Fruit fly (Drosophila melanogaster) whole organism, embryonic: ENCODE measurements around the gene CG3337.
A peak's percentile ranks its signal among the peaks of the same experiment; 100 is the strongest.

Experiments used
- Atf3 ChIP-seq: fragments of 200-800 bp; sonication (Bioruptor generic); optimal IDR thresholded peaks from 3 replicates; lab custom pipeline; 2016; ENCODE audit warnings: missing biosample characterization, missing genetic modification characterization
- Atf6 ChIP-seq: fragments of 200-800 bp; sonication (Bioruptor generic); IDR thresholded peaks from 2 replicates; pipeline ENCODE4 v1.3.6; 2022; ENCODE audit warnings: missing biosample characterization, missing genetic modification characterization
- CG10274 ChIP-seq: fragments of 200-800 bp; sonication (Bioruptor generic); optimal IDR thresholded peaks from 3 replicates; lab custom pipeline; 2017; ENCODE audit warnings: missing biosample characterization, mild to moderate bottlenecking, missing genetic modification characterization
- CG12219 ChIP-seq: fragments of 200-800 bp; sonication (Bioruptor generic); optimal IDR thresholded peaks from 3 replicates; lab custom pipeline; 2018; ENCODE audit warnings: missing biosample characterization, mild to moderate bottlenecking, missing genetic modification characterization
- CG14441 ChIP-seq: fragments of 200-800 bp; sonication (Bioruptor generic); IDR thresholded peaks from 2 replicates; pipeline ENCODE4 v1.3.6; 2022; ENCODE audit warnings: missing biosample characterization, missing genetic modification characterization
- CG14667 ChIP-seq: fragments of 200-800 bp; sonication (Bioruptor generic); IDR thresholded peaks from 2 replicates; pipeline ENCODE4 v1.3.6; 2022; ENCODE audit warnings: missing biosample characterization, missing genetic modification characterization
- CG15073 ChIP-seq: fragments of 200-800 bp; sonication (Bioruptor generic); optimal IDR thresholded peaks from 2 replicates; lab custom pipeline; 2016; ENCODE audit warnings: missing biosample characterization, missing genetic modification characterization
- CG15479 ChIP-seq: fragments of 200-800 bp; sonication (Bioruptor generic); optimal IDR thresholded peaks from 3 replicates; lab custom pipeline; 2019; ENCODE audit warnings: missing biosample characterization, mild to moderate bottlenecking, missing genetic modification characterization, moderate library complexity
- CG17328 ChIP-seq: fragments of 200-800 bp; sonication (Bioruptor generic); IDR thresholded peaks from 2 replicates; pipeline ENCODE4 v1.3.6; 2022; ENCODE audit warnings: missing biosample characterization, missing genetic modification characterization
- CG2129 ChIP-seq: fragments of 200-800 bp; sonication (Bioruptor generic); IDR thresholded peaks from 2 replicates; pipeline ENCODE4 v1.3.6; 2022; ENCODE audit warnings: missing biosample characterization, missing genetic modification characterization; ENCODE audit not compliant: partially characterized antibody
- CG30020 ChIP-seq: fragments of 200-800 bp; optimal IDR thresholded peaks from 2 replicates; lab custom pipeline; 2019; ENCODE audit warnings: missing biosample characterization, mild to moderate bottlenecking, missing genetic modification characterization, moderate library complexity
- CG31441 ChIP-seq: fragments of 200-800 bp; sonication (Bioruptor generic); IDR thresholded peaks from 2 replicates; pipeline ENCODE4 v1.3.6; 2022; ENCODE audit warnings: missing biosample characterization, missing genetic modification characterization
- CG32532 ChIP-seq: fragments of 200-800 bp; sonication (Bioruptor generic); IDR thresholded peaks from 2 replicates; pipeline ENCODE4 v1.3.6; 2022; ENCODE audit warnings: missing biosample characterization, missing genetic modification characterization
- CG33557 ChIP-seq: fragments of 200-800 bp; sonication (Bioruptor generic); optimal IDR thresholded peaks from 2 replicates; lab custom pipeline; 2019; ENCODE audit warnings: missing biosample characterization, mild to moderate bottlenecking, missing genetic modification characterization, moderate library complexity
- CG3995 ChIP-seq: fragments of 200-800 bp; sonication (Bioruptor generic); optimal IDR thresholded peaks from 3 replicates; lab custom pipeline; 2016; ENCODE audit warnings: missing biosample characterization, missing genetic modification characterization
- CG4424 ChIP-seq: fragments of 200-800 bp; sonication (Bioruptor generic); optimal IDR thresholded peaks from 3 replicates; lab custom pipeline; 2016; ENCODE audit warnings: missing biosample characterization, missing genetic modification characterization
- CG7745 ChIP-seq: fragments of 200-800 bp; sonication (Bioruptor generic); optimal IDR thresholded peaks from 2 replicates; lab custom pipeline; 2018; ENCODE audit warnings: missing biosample characterization, mild to moderate bottlenecking, missing genetic modification characterization, moderate library complexity
- D19A ChIP-seq: fragments of 200-800 bp; optimal IDR thresholded peaks from 3 replicates; lab custom pipeline; 2019; ENCODE audit warnings: missing biosample characterization, mild to moderate bottlenecking, missing genetic modification characterization, moderate library complexity
- D19B ChIP-seq: fragments of 200-800 bp; sonication (Bioruptor generic); optimal IDR thresholded peaks from 2 replicates; lab custom pipeline; 2017; ENCODE audit warnings: missing biosample characterization, mild to moderate bottlenecking, missing genetic modification characterization
- Dek ChIP-seq: fragments of 200-800 bp; sonication (Bioruptor generic); optimal IDR thresholded peaks from 3 replicates; lab custom pipeline; 2019; ENCODE audit warnings: missing biosample characterization, mild to moderate bottlenecking, missing genetic modification characterization, moderate library complexity
- Fer1 ChIP-seq: fragments of 200-800 bp; sonication (Bioruptor generic); optimal IDR thresholded peaks from 2 replicates; lab custom pipeline; 2017; ENCODE audit warnings: missing biosample characterization, mild to moderate bottlenecking, missing genetic modification characterization
- Gsc ChIP-seq: fragments of 200-800 bp; sonication (Bioruptor generic); IDR thresholded peaks from 2 replicates; pipeline ENCODE4 v1.3.6; 2022; ENCODE audit warnings: missing biosample characterization, missing genetic modification characterization
- HLHmδ ChIP-seq: fragments of 200-800 bp; sonication (Bioruptor generic); optimal IDR thresholded peaks from 2 replicates; lab custom pipeline; 2018; ENCODE audit warnings: missing biosample characterization, mild to moderate bottlenecking, missing genetic modification characterization, moderate library complexity
- Lim3 ChIP-seq: fragments of 200-800 bp; sonication (Bioruptor generic); IDR thresholded peaks from 2 replicates; pipeline ENCODE4 v1.3.6; 2022; ENCODE audit warnings: missing biosample characterization, missing genetic modification characterization
- Max ChIP-seq: fragments of 200-800 bp; sonication (Bioruptor generic); optimal IDR thresholded peaks from 2 replicates; lab custom pipeline; 2016; ENCODE audit warnings: missing biosample characterization, mild to moderate bottlenecking, missing genetic modification characterization
- Meics ChIP-seq: fragments of 200-800 bp; sonication (Bioruptor generic); optimal IDR thresholded peaks from 2 replicates; lab custom pipeline; 2017; ENCODE audit warnings: missing biosample characterization, mild to moderate bottlenecking, missing genetic modification characterization
- Myb ChIP-seq: fragments of 200-800 bp; sonication (Bioruptor generic); optimal IDR thresholded peaks from 2 replicates; lab custom pipeline; 2016; ENCODE audit warnings: missing biosample characterization, missing genetic modification characterization
- NC2α ChIP-seq: fragments of 200-800 bp; sonication (Bioruptor generic); optimal IDR thresholded peaks from 2 replicates; lab custom pipeline; 2016; ENCODE audit warnings: missing biosample characterization, missing genetic modification characterization
- NK7.1 ChIP-seq: fragments of 200-800 bp; sonication (Bioruptor generic); optimal IDR thresholded peaks from 3 replicates; lab custom pipeline; 2016; ENCODE audit warnings: missing biosample characterization, missing genetic modification characterization
- Nf-YB ChIP-seq: fragments of 200-800 bp; sonication (Bioruptor generic); optimal IDR thresholded peaks from 3 replicates; lab custom pipeline; 2019; ENCODE audit warnings: missing biosample characterization, mild to moderate bottlenecking, missing genetic modification characterization, moderate library complexity
- Opbp ChIP-seq: fragments of 200-800 bp; sonication (Bioruptor generic); IDR thresholded peaks from 3 replicates; pipeline ENCODE4 v1.3.6; 2022; ENCODE audit warnings: missing biosample characterization, missing genetic modification characterization; ENCODE audit not compliant: partially characterized antibody
- bbx ChIP-seq: fragments of 200-800 bp; sonication (Bioruptor generic); IDR thresholded peaks from 2 replicates; pipeline ENCODE4 v1.3.6; 2022; ENCODE audit warnings: missing biosample characterization, missing genetic modification characterization; ENCODE audit not compliant: partially characterized antibody
- emc ChIP-seq: fragments of 200-800 bp; sonication (Bioruptor generic); optimal IDR thresholded peaks from 2 replicates; lab custom pipeline; 2016; ENCODE audit warnings: missing biosample characterization, missing genetic modification characterization
- fru ChIP-seq: fragments of >200 bp; optimal IDR thresholded peaks from 2 replicates; lab custom pipeline; 2017
- gcm ChIP-seq: fragments of 200-800 bp; sonication (Bioruptor generic); optimal IDR thresholded peaks from 2 replicates; lab custom pipeline; 2019; ENCODE audit warnings: missing biosample characterization, mild to moderate bottlenecking, missing genetic modification characterization, moderate library complexity
- gfzf ChIP-seq: fragments of 200-800 bp; sonication (Bioruptor generic); optimal IDR thresholded peaks from 2 replicates; lab custom pipeline; 2016; ENCODE audit warnings: missing biosample characterization, mild to moderate bottlenecking, missing genetic modification characterization, moderate library complexity
- grn ChIP-seq: fragments of 200-800 bp; sonication (Bioruptor generic); optimal IDR thresholded peaks from 3 replicates; lab custom pipeline; 2017; ENCODE audit warnings: missing biosample characterization, missing genetic modification characterization
- hb ChIP-seq: fragments of 200-800 bp; sonication (Bioruptor generic); IDR thresholded peaks from 3 replicates; pipeline ENCODE4 v1.3.6; 2022; ENCODE audit warnings: missing biosample characterization, missing genetic modification characterization; ENCODE audit not compliant: partially characterized antibody
- lov ChIP-seq, 2 experiments: fragments of 200-800 bp in 1 of 2; fragments of >200 bp in 1 of 2; sonication (Bioruptor generic) in 1 of 2; IDR thresholded peaks in 1 of 2; optimal IDR thresholded peaks in 1 of 2; 2 replicates in 1 of 2; 3 replicates in 1 of 2; pipeline versions ENCODE4 v1.3.6 to Lab custom; 2017 to 2022; ENCODE audit warnings: missing biosample characterization in 1 of 2, missing genetic modification characterization in 1 of 2
- luna ChIP-seq: fragments of 200-800 bp; sonication (Bioruptor generic); optimal IDR thresholded peaks from 2 replicates; lab custom pipeline; 2016; ENCODE audit warnings: missing biosample characterization, missing genetic modification characterization
- mirr ChIP-seq: fragments of 200-800 bp; sonication (Bioruptor generic); optimal IDR thresholded peaks from 3 replicates; lab custom pipeline; 2018; ENCODE audit warnings: missing biosample characterization, mild to moderate bottlenecking, missing genetic modification characterization
- nom ChIP-seq: fragments of 200-800 bp; sonication (Bioruptor generic); optimal IDR thresholded peaks from 2 replicates; lab custom pipeline; 2017; ENCODE audit warnings: missing biosample characterization, missing genetic modification characterization, mild to moderate bottlenecking, moderate library complexity, missing genetic modification reagents
- pnt ChIP-seq: fragments of 200-800 bp; sonication (Bioruptor generic); optimal IDR thresholded peaks from 3 replicates; lab custom pipeline; 2016; ENCODE audit warnings: missing biosample characterization, missing genetic modification characterization
- psq ChIP-seq: fragments of 200-800 bp; sonication (Bioruptor generic); optimal IDR thresholded peaks from 2 replicates; lab custom pipeline; 2017; ENCODE audit warnings: missing biosample characterization, missing genetic modification characterization
- repo ChIP-seq: fragments of 200-800 bp; sonication (Bioruptor generic); optimal IDR thresholded peaks from 2 replicates; lab custom pipeline; 2016; ENCODE audit warnings: missing biosample characterization, missing genetic modification characterization
- sens-2 ChIP-seq: fragments of 200-800 bp; sonication (Bioruptor generic); IDR thresholded peaks from 2 replicates; pipeline ENCODE4 v1.3.6; 2022; ENCODE audit warnings: missing biosample characterization, missing genetic modification characterization
- sim ChIP-seq: fragments of 200-800 bp; sonication (Bioruptor generic); IDR thresholded peaks from 2 replicates; pipeline ENCODE4 v1.3.6; 2022; ENCODE audit warnings: missing biosample characterization, missing genetic modification characterization
- sqz ChIP-seq: fragments of 200-800 bp; sonication (Bioruptor generic); optimal IDR thresholded peaks from 3 replicates; lab custom pipeline; 2018; ENCODE audit warnings: missing biosample characterization, mild to moderate bottlenecking, missing genetic modification characterization
- tap ChIP-seq: fragments of 200-800 bp; optimal IDR thresholded peaks from 3 replicates; lab custom pipeline; 2019; ENCODE audit warnings: missing biosample characterization, mild to moderate bottlenecking, missing genetic modification characterization, moderate library complexity
- tgo ChIP-seq: fragments of 200-800 bp; sonication (Bioruptor generic); IDR thresholded peaks from 3 replicates; pipeline ENCODE4 v1.3.6; 2022; ENCODE audit warnings: missing biosample characterization, missing genetic modification characterization
- tna ChIP-seq: fragments of 200-800 bp; sonication (Bioruptor generic); IDR thresholded peaks from 2 replicates; pipeline ENCODE4 v1.3.6; 2022; ENCODE audit warnings: missing biosample characterization, missing genetic modification characterization; ENCODE audit not compliant: partially characterized antibody

CG3337 gene

DNA sequence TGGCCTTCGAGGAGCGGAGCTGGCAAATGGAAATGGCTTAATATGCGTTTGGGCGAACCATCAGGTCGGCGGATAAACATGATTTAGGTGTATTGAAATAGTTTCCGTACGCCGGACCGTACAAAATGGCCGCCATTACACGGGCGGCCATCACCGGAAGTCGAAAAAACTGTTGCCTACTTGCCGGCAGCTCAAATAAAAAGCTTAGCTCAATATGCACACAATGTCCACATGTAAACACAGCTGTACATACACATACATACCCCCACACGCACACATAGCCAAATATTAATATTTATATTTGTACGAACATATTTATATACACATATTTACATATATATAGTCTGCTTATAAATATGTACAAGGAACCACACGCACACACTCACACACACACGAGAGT lies 39.8 kb upstream of the CG3337 start (continued):
- TF ChIP-seq CG15479 (GFP tag; lab: Kevin White, UChicago) (no peak), CG10274 (GFP tag; lab: Kevin White, UChicago) (no peak), D19B (GFP tag; lab: Kevin White, UChicago) (no peak), tgo (GFP tag; lab: Robert Waterston, UW) (no peak), CG31441 (GFP tag; lab: Robert Waterston, UW) (0 out of 2 replicates have a peak, but pooled peaks have one; percentile 11), Meics (GFP tag; lab: Kevin White, UChicago) (peak; percentile 43), NK7.1 (GFP tag; lab: Kevin White, UChicago) (no peak), hb (GFP tag; lab: Robert Waterston, UW) (no peak), CG30020 (tag; lab: Kevin White, UChicago) (no peak), CG15073 (GFP tag; lab: Kevin White, UChicago) (no peak), Dek (no peak), emc (GFP tag; lab: Kevin White, UChicago) (no peak), sens-2 (GFP tag; lab: Robert Waterston, UW) (0 out of 2 replicates have a peak, but pooled peaks have one; percentile 34), CG14667 (GFP tag; lab: Robert Waterston, UW) (no peak), NC2α (no peak), bbx (GFP tag; lab: Robert Waterston, UW) (no peak), grn (no peak), psq (GFP tag; lab: Kevin White, UChicago) (no peak), CG17328 (0 out of 2 replicates have a peak, but pooled peaks have one; percentile 44), lov (optimal IDR thresholded peaks at IDR 0.05; lab: Kevin White, UChicago) (no peak), lov (GFP tag; IDR thresholded peaks at IDR 0.05; lab: Robert Waterston, UW) (peak; percentile 56; the same call in 2 of the 3 replicates), sim (GFP tag; lab: Robert Waterston, UW) (0 out of 2 replicates have a peak, but pooled peaks have one; percentile 7), fru (lab: Kevin White, UChicago) (no peak), CG12219 (peak; percentile 27), Lim3 (no peak), repo (no peak), CG32532 (GFP tag; lab: Robert Waterston, UW) (peak; percentile 39; the same call in 1 of the 2 replicates), tna (no peak), luna (GFP tag; lab: Kevin White, UChicago) (no peak), CG3995 (no peak), gcm (GFP tag; lab: Kevin White, UChicago) (peak; percentile 32), Fer1 (peak; percentile 14), HLHmδ (GFP tag; lab: Kevin White, UChicago) (no peak), Gsc (GFP tag; lab: Robert Waterston, UW) (no peak), CG33557 (peak; percentile 27), Max (no peak), CG7745 (no peak), CG2129 (no peak), CG4424 (GFP tag; lab: Kevin White, UChicago) (no peak), Opbp (no peak), Nf-YB (GFP tag; lab: Kevin White, UChicago) (peak; percentile 17), Atf6 (GFP tag; lab: Robert Waterston, UW) (peak; percentile 56; the same call in 1 of the 2 replicates), sqz (no peak), gfzf (GFP tag; lab: Kevin White, UChicago) (no peak), CG14441 (GFP tag; lab: Robert Waterston, UW) (peak; percentile 54; the same call in 1 of the 2 replicates), pnt (GFP tag; lab: Kevin White, UChicago) (no peak), nom (no peak), tap (tag; lab: Kevin White, UChicago) (no peak), mirr (no peak), D19A (tag; lab: Kevin White, UChicago) (no peak), Myb (GFP tag; lab: Kevin White, UChicago) (no peak), Atf3 (no peak)
